Worm (Caenorhabditis elegans): ENCODE results near the gene M106.8.

M106.8 gene

DNA sequence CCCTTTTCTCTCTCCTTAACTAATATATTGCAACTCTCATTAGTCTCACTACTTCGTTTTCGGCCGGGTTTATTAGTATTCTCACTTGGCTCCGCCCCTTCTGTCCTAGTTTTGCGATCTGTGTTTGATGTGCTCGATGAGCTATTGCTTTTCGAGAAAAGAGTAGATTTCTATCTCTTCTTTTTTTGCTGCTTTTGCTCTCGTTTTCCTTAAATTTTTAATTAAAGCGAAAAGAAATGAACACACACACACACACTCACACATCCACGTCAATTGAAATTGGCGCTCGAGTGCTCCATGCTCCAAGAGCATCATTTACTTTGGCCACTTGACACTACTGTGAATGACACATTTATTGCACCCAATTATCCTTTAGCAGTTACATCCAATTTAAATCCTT lies 39.0 kb downstream of the M106.8 start:
- TF ChIP-seq tbx-7 (tag; optimal IDR thresholded peaks at IDR 0.05) (no peak), che-1 (tag; optimal IDR thresholded peaks at IDR 0.05) (no peak), eyg-1 (tag; optimal IDR thresholded peaks at IDR 0.05) (no peak), mec-3 (tag; optimal IDR thresholded peaks at IDR 0.05; ENCODE audit: borderline replicate concordance) (no peak), lim-6 (tag; optimal IDR thresholded peaks at IDR 0.05) (peak; percentile 61), unc-42 (tag; optimal IDR thresholded peaks at IDR 0.05) (peak; percentile 8), zip-5 (tag; optimal IDR thresholded peaks at IDR 0.05) (no peak), pag-3 (tag; optimal IDR thresholded peaks at IDR 0.05; ENCODE audit: borderline replicate concordance) (no peak), ceh-45 (GFP tag; IDR thresholded peaks at IDR 0.05) (no peak), sox-4 (tag; optimal IDR thresholded peaks at IDR 0.05) (no peak), ceh-14 (tag; optimal IDR thresholded peaks at IDR 0.05) (peak; percentile 14), hlh-13 (GFP tag; optimal IDR thresholded peaks at IDR 0.05) (no peak), ceh-34 (tag; optimal IDR thresholded peaks at IDR 0.05) (no peak), C38D4.7 (GFP tag; optimal IDR thresholded peaks at IDR 0.05) (no peak), ceh-31 (tag; optimal IDR thresholded peaks at IDR 0.05) (no peak), dmd-4 (tag; optimal IDR thresholded peaks at IDR 0.05; ENCODE audit: borderline replicate concordance) (no peak), unc-3 (GFP tag; conservative IDR thresholded peaks at IDR 0.05) (no peak), unc-3 (tag; optimal IDR thresholded peaks at IDR 0.05) (no peak), ahr-1 (tag; optimal IDR thresholded peaks at IDR 0.05) (no peak)

DNA sequence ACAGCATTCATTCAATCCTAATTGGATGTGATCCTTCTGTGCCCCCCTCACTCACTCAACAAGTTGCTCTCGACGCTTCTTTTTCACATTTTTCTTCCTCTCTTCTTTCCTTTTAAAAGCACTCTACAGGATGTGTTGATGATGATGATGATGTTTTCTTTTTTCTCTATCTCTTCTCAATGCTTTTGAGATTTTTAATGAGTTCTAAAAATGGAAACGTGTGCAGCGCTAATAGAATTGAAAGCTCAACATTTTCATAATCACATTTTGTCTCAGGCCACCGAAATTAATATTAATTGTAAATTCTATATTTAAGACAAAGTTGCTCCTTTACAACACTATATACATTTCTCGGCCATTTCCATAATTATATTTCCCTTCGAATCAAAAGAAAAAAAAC lies 43.2 kb downstream of the M106.8 start:
- TF ChIP-seq ceh-31 (tag; optimal IDR thresholded peaks at IDR 0.05) = no peak
- peak; percentile 27 for TF ChIP-seq unc-42 (tag; optimal IDR thresholded peaks at IDR 0.05)
- TF ChIP-seq ceh-14 (tag; optimal IDR thresholded peaks at IDR 0.05) = peak; percentile 10

DNA sequence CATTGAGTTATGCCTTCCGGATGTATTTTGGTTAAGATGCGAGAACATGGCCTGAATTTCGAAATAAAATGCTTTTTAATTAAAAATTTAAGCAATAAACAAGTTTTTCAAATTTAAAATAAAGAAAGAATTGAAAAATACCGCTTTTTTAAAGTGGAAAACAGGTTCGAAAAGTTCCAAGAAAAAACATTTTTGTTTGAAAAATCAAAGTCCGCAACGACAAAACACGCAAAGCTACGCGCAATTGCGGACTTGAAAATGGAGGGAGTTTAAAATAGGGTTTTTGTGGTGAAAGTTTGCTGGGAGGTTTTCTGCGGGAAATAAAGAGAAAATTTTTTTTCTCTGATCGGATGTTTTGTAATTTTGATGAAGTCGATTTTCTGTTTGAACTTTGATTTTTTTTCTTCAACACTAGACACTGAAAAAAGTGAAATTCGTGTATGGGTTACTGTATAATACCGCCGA lies 45.0 kb downstream of the M106.8 start, which contains the start of gene npp-19:
Gene npp-19 (minus strand): TSS at position 51 of the 465 bp plus-strand sequence.
- TF ChIP-seq nhr-11 (tag; optimal IDR thresholded peaks at IDR 0.05) (no peak), nfya-1 (tag; optimal IDR thresholded peaks at IDR 0.05) (peak; percentile 35), hlh-30 (tag; optimal IDR thresholded peaks at IDR 0.05; ENCODE audit: insufficient read depth) (peak; percentile 16), rnt-1 (tag; optimal IDR thresholded peaks at IDR 0.05) (peak; percentile 20), elt-2 (tag; optimal IDR thresholded peaks at IDR 0.05) (peak; percentile 32), pat-9 (tag; optimal IDR thresholded peaks at IDR 0.05) (peak; percentile 11), pha-4 (tag; optimal IDR thresholded peaks at IDR 0.05) (no peak), ceh-2 (tag; optimal IDR thresholded peaks at IDR 0.05) (no peak), tbx-2 (tag; optimal IDR thresholded peaks at IDR 0.05) (peak; percentile 34), odd-2 (tag; optimal IDR thresholded peaks at IDR 0.05) (no peak), K09A11.1 (tag; optimal IDR thresholded peaks at IDR 0.05; ENCODE audit: insufficient read depth) (peak; percentile 37), ceh-30 (tag; optimal IDR thresholded peaks at IDR 0.05) (peak; percentile 27)

DNA sequence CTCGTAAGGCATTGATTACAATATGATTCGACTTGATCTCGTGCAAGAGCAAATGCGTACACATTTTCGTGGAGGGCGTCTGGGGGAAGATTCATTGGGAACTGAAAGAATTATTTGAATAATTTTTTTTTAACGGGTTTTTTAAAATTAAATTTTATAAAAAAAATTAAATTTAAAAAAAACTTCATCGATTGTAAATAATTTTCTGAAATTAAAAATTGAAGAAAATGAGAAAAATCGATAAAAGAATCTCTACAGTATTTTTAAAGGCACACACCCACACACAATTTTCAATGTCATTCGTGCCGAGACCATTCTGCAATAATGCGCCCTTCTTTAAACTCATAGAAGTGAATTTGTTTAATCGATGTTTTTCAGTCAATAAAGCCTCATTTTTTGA lies 47.2 kb downstream of the M106.8 start, which contains the start of gene set-14:
Gene set-14 (minus strand): TSS at position 101 of the 400 bp plus-strand sequence.
- TF ChIP-seq ceh-48 (tag; optimal IDR thresholded peaks at IDR 0.05) (no peak), mec-3 (tag; optimal IDR thresholded peaks at IDR 0.05; ENCODE audit: borderline replicate concordance) (no peak), nhr-11 (tag; optimal IDR thresholded peaks at IDR 0.05) (no peak), npax-4 (tag; optimal IDR thresholded peaks at IDR 0.05) (no peak), ceh-19 (GFP tag; optimal IDR thresholded peaks at IDR 0.05) (no peak), tbx-2 (tag; optimal IDR thresholded peaks at IDR 0.05) (no peak), ceh-2 (tag; optimal IDR thresholded peaks at IDR 0.05) (no peak), pros-1 (tag; optimal IDR thresholded peaks at IDR 0.05) (no peak), madf-2 (tag; optimal IDR thresholded peaks at IDR 0.05) (no peak), C38D4.7 (GFP tag; optimal IDR thresholded peaks at IDR 0.05) (no peak), unc-86 (tag; optimal IDR thresholded peaks at IDR 0.05) (no peak), ztf-16 (tag; optimal IDR thresholded peaks at IDR 0.05) (no peak)

Data from whole organism, late embryonic.